Fruit fly (Drosophila melanogaster) whole organism, wandering third instar larva: ENCODE results near the gene EloB.

ENCODE experiments used
- dl ChIP-seq, 2 experiments: fragments of 175-275, 200-275 bp in 1 of 2; fragments of 200-275 bp in 1 of 2; sonication (Bioruptor generic); optimal IDR thresholded peaks; lab custom pipeline; 2018; ENCODE audit warnings: mild to moderate bottlenecking in 2 of 2, missing biosample characterization in 2 of 2, missing genetic modification characterization in 2 of 2, moderate library complexity in 2 of 2; ENCODE audit not compliant: partially characterized antibody in 2 of 2, insufficient read depth in 1 of 2
- pan ChIP-seq: fragments of >200 bp; optimal IDR thresholded peaks from 2 replicates; lab custom pipeline; 2017

DNA sequence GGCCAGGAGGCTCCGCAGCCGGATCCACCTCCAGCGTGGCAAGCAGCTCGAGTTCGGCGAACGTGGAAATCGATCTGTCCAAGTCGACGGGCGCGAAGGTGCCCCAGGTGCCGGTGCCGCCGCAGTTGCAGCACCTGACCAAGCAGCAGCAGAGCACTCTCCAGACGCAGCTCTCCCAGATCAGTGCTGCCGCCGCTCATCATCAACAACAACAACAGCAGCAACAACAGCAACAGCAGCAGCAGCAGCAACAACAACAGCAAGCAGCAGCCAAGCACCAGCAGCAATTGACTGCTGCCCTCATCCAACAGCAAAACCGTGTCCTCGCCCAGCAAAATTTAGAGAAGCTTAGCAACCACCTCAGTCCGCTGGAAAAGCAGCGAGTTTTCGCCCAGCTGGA is 39.3 kb upstream of the EloB start:
- TF ChIP-seq pan (lab: Kevin White, UChicago) (no peak), dl (GFP tag; optimal IDR thresholded peaks at IDR 0.05; lab: Kevin White, UChicago; ENCODE audit: insufficient read depth in 1 of 2, partially characterized antibody in 2 of 2) (no peak)
